Worm (Caenorhabditis elegans) whole organism, L4 larva: ENCODE results near the gene degt-1.

Source experiments
- ama-1 ChIP-seq: fragments of 150-350 bp; optimal IDR thresholded peaks from 2 replicates; lab custom pipeline; 2014; ENCODE audit warnings: inconsistent platforms, mixed read lengths
- hlh-11 ChIP-seq: fragments of 200-800 bp; sonication (Bioruptor generic); optimal IDR thresholded peaks from 2 replicates; lab custom pipeline; 2018; ENCODE audit warnings: mild to moderate bottlenecking, missing genetic modification characterization, missing compliant biosample characterization
- hlh-30 ChIP-seq: sonication (generic microtip); optimal IDR thresholded peaks from 2 replicates; lab custom pipeline; 2017; ENCODE audit warnings: antibody characterized with exemption, mild to moderate bottlenecking, missing genetic modification characterization, missing compliant biosample characterization; ENCODE audit not compliant: insufficient read depth
- snpc-4 ChIP-seq: fragments of 150-350 bp; optimal IDR thresholded peaks from 2 replicates; lab custom pipeline; 2014; ENCODE audit warnings: missing biosample characterization, missing genetic modification characterization

DNA sequence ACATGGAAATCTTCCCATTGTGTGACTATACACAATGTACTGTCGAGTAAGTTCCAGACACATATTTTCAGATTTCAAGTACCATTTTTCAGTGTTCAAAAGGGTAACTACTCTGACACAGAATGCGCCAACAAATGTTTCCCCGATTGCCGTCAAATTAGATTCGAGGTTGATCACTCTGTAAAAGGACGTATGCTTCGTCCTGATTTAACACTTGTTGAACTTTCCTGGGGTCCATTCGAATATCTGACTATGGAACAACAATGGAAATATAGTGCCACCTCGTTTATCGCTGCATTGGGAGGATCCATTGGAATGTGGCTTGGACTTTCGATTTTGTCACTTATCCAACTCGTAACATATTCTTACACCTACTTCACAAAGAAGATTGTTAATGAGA, 34.1 kb downstream of the degt-1 start:
- TF ChIP-seq hlh-11 (tag; lab: Kevin White, UChicago) (no peak), ama-1 (lab: Kevin White, UChicago) (no peak), snpc-4 (tag; lab: Kevin White, UChicago) (no peak), hlh-30 (tag; lab: Kevin White, UChicago) (no peak)
